Worm (Caenorhabditis elegans): ENCODE measurements around the gene T10B5.10.

ce11 chrV:1868025-1868424 lies 11.9 kb upstream of the T10B5.10 start:
- TF ChIP-seq sup-37 (GFP tag; optimal IDR thresholded peaks at IDR 0.05) (no peak), sptf-1 (tag; optimal IDR thresholded peaks at IDR 0.05) (no peak), hpl-2 (GFP tag; optimal IDR thresholded peaks at IDR 0.05) (no peak), skn-1 (tag; optimal IDR thresholded peaks at IDR 0.05) (no peak), nhr-12 (tag; optimal IDR thresholded peaks at IDR 0.05) (no peak), lin-14 (GFP tag; optimal IDR thresholded peaks at IDR 0.05) (no peak)

All from whole organism, L1 larva.